Worm (Caenorhabditis elegans) whole organism, late embryonic: Measurements from ENCODE around the gene sdz-7.

Source experiments
- ceh-22 ChIP-seq: sonication (generic microtip); optimal IDR thresholded peaks from 2 replicates; lab custom pipeline; 2017; ENCODE audit warnings: missing biosample characterization, missing genetic modification characterization
- ceh-45 ChIP-seq: fragments of 200-800 bp; sonication (Bioruptor generic); IDR thresholded peaks from 2 replicates; pipeline ENCODE4 v1.3.6; 2022; ENCODE audit warnings: missing genetic modification reagents, missing genetic modification characterization, missing compliant biosample characterization
- dve-1 ChIP-seq: sonication (generic microtip); optimal IDR thresholded peaks from 2 replicates; lab custom pipeline; 2017; ENCODE audit warnings: antibody characterized with exemption, mild to moderate bottlenecking, missing genetic modification characterization, missing compliant biosample characterization
- hlh-30 ChIP-seq: sonication (generic microtip); optimal IDR thresholded peaks from 2 replicates; lab custom pipeline; 2017; ENCODE audit warnings: antibody characterized with exemption, missing genetic modification characterization, missing compliant biosample characterization; ENCODE audit not compliant: insufficient read depth
- mec-3 ChIP-seq: sonication (generic microtip); optimal IDR thresholded peaks from 2 replicates; lab custom pipeline; 2016; ENCODE audit warnings: borderline replicate concordance, missing genetic modification characterization, missing compliant biosample characterization
- pha-4 ChIP-seq: fragments of 150-350 bp; optimal IDR thresholded peaks from 2 replicates; lab custom pipeline; 2018; ENCODE audit warnings: missing biosample characterization, missing genetic modification reagents, missing genetic modification characterization
- pqm-1 ChIP-seq: sonication (generic microtip); optimal IDR thresholded peaks from 2 replicates; lab custom pipeline; 2016; ENCODE audit warnings: missing genetic modification characterization, missing compliant biosample characterization
- ref-2 ChIP-seq: sonication (generic microtip); optimal IDR thresholded peaks from 2 replicates; lab custom pipeline; 2016; ENCODE audit warnings: missing genetic modification characterization, missing compliant biosample characterization

ce11 chrII:3893911-3894310 lies 16.1 kb upstream of the sdz-7 start:
- TF ChIP-seq pha-4 (tag; lab: Kevin White, UChicago): no peak
- no peak for TF ChIP-seq dve-1 (tag; lab: Kevin White, UChicago)
- TF ChIP-seq ref-2 (tag; lab: Kevin White, UChicago): no peak
- TF ChIP-seq mec-3 (tag; lab: Kevin White, UChicago): no peak
- no peak for TF ChIP-seq ceh-22 (tag; lab: Kevin White, UChicago)
- no peak for TF ChIP-seq pqm-1 (tag; lab: Kevin White, UChicago)
- no peak for TF ChIP-seq hlh-30 (tag; lab: Kevin White, UChicago)
- no peak for TF ChIP-seq ceh-45 (GFP tag; lab: Robert Waterston, UW)
